Worm (Caenorhabditis elegans): ENCODE results near the gene pdcd-2.

pdcd-2 gene

ce11 chrIII:4407144-4407543 is 10.7 kb downstream of the pdcd-2 start, which contains the start of gene prdx-3:
TSS of gene prdx-3 (plus strand) at chrIII:4407444.
- no peak for TF ChIP-seq fkh-10 (GFP tag; optimal IDR thresholded peaks at IDR 0.05)
- no peak for TF ChIP-seq snu-23 (GFP tag; optimal IDR thresholded peaks at IDR 0.05)
- no peak for TF ChIP-seq unc-30 (tag; optimal IDR thresholded peaks at IDR 0.05)
- no peak for TF ChIP-seq lir-3 (tag; optimal IDR thresholded peaks at IDR 0.05; ENCODE audit: poor library complexity)
- TF ChIP-seq lsy-2 (tag; optimal IDR thresholded peaks at IDR 0.05) = no peak
- no peak for TF ChIP-seq nhr-28 (tag; optimal IDR thresholded peaks at IDR 0.05)
- no peak for TF ChIP-seq ets-5 (GFP tag; IDR thresholded peaks at IDR 0.05)
- no peak for TF ChIP-seq swsn-7 (tag; optimal IDR thresholded peaks at IDR 0.05)
- no peak for TF ChIP-seq nhr-20 (tag; optimal IDR thresholded peaks at IDR 0.05)
- no peak for TF ChIP-seq lin-39 (tag; optimal IDR thresholded peaks at IDR 0.05)
- TF ChIP-seq sup-37 (GFP tag; optimal IDR thresholded peaks at IDR 0.05) = no peak
- TF ChIP-seq skn-1 (tag; optimal IDR thresholded peaks at IDR 0.05) = no peak

ce11 chrIII:4405986-4406385 is 11.9 kb downstream of the pdcd-2 start, which contains the start of gene rnp-4:
TSS of gene rnp-4 (plus strand) at chrIII:4406286.
- no peak for TF ChIP-seq fos-1 (tag; optimal IDR thresholded peaks at IDR 0.05)
- no peak for TF ChIP-seq blmp-1 (tag; optimal IDR thresholded peaks at IDR 0.05)
- TF ChIP-seq pqm-1 (tag; optimal IDR thresholded peaks at IDR 0.05) = no peak
- no peak for TF ChIP-seq ztf-11 (tag; optimal IDR thresholded peaks at IDR 0.05)
- TF ChIP-seq ceh-8 (GFP tag; optimal IDR thresholded peaks at IDR 0.05) = no peak

- TF ChIP-seq snpc-4 (tag; optimal IDR thresholded peaks at IDR 0.05) = peak; percentile 18
- peak; percentile 14 for TF ChIP-seq fkh-8 (tag; optimal IDR thresholded peaks at IDR 0.05)
- peak; percentile 55 for TF ChIP-seq C16A3.4 (tag; optimal IDR thresholded peaks at IDR 0.05)
- TF ChIP-seq fos-1 (tag; optimal IDR thresholded peaks at IDR 0.05) = peak; percentile 2
- no peak for TF ChIP-seq ztf-11 (tag; optimal IDR thresholded peaks at IDR 0.05)
- peak; percentile 59 for TF ChIP-seq skn-1 (tag; optimal IDR thresholded peaks at IDR 0.05)
- TF ChIP-seq swsn-7 (tag; optimal IDR thresholded peaks at IDR 0.05) = no peak
- TF ChIP-seq nhr-77 (tag; optimal IDR thresholded peaks at IDR 0.05) = peak; percentile 4
- TF ChIP-seq aha-1 (tag; optimal IDR thresholded peaks at IDR 0.05) = no peak
- peak; percentile 34 to 71 (median 52) for TF ChIP-seq dpl-1 (GFP tag; optimal IDR thresholded peaks at IDR 0.05)
- TF ChIP-seq ceh-8 (GFP tag; optimal IDR thresholded peaks at IDR 0.05) = no peak
- TF ChIP-seq lin-35 (GFP tag; optimal IDR thresholded peaks at IDR 0.05) = peak; percentile 48 to 80
- TF ChIP-seq lsy-2 (tag; optimal IDR thresholded peaks at IDR 0.05) = peak; percentile 26 to 78
- TF ChIP-seq nhr-76 (tag; optimal IDR thresholded peaks at IDR 0.05) = no peak
- TF ChIP-seq ceh-82 (tag; optimal IDR thresholded peaks at IDR 0.05) = peak in 1 of 3 experiments; percentile 42
- no peak for TF ChIP-seq nhr-20 (tag; optimal IDR thresholded peaks at IDR 0.05)
- no peak for TF ChIP-seq jun-1 (tag; optimal IDR thresholded peaks at IDR 0.05)
- peak; percentile 46 for TF ChIP-seq F16B12.6 (tag; optimal IDR thresholded peaks at IDR 0.05)
- TF ChIP-seq mab-9 (GFP tag; IDR thresholded peaks at IDR 0.05) = no peak
- no peak for TF ChIP-seq rnt-1 (tag; optimal IDR thresholded peaks at IDR 0.05)
- no peak for TF ChIP-seq lin-13 (GFP tag; optimal IDR thresholded peaks at IDR 0.05)
- TF ChIP-seq nhr-19 (GFP tag; conservative IDR thresholded peaks at IDR 0.05) = no peak
- TF ChIP-seq lin-15B (tag; optimal IDR thresholded peaks at IDR 0.05) = peak; percentile 54
- TF ChIP-seq mep-1 (tag; optimal IDR thresholded peaks at IDR 0.05) = peak; percentile 59
- no peak for TF ChIP-seq nhr-90 (tag; optimal IDR thresholded peaks at IDR 0.05; ENCODE audit: poor library complexity)
- TF ChIP-seq blmp-1 (tag; optimal IDR thresholded peaks at IDR 0.05) = peak; percentile 52
- TF ChIP-seq mdl-1 (tag; optimal IDR thresholded peaks at IDR 0.05) = peak in 1 of 2 experiments; percentile 46
- TF ChIP-seq efl-1 (optimal IDR thresholded peaks at IDR 0.05) = peak; percentile 51 to 59
- TF ChIP-seq efl-1 (GFP tag; optimal IDR thresholded peaks at IDR 0.05 in 1 of 2) = peak; percentile 46 to 68
- no peak for TF ChIP-seq zag-1 (tag; optimal IDR thresholded peaks at IDR 0.05)
- no peak for TF ChIP-seq ceh-90 (tag; optimal IDR thresholded peaks at IDR 0.05)
- no peak for TF ChIP-seq elt-3 (tag; optimal IDR thresholded peaks at IDR 0.05)
- TF ChIP-seq lin-39 (tag; optimal IDR thresholded peaks at IDR 0.05) = no peak
- TF ChIP-seq pax-3 (tag; optimal IDR thresholded peaks at IDR 0.05) = no peak
- no peak for TF ChIP-seq lin-14 (GFP tag; optimal IDR thresholded peaks at IDR 0.05)
- TF ChIP-seq pqm-1 (tag; optimal IDR thresholded peaks at IDR 0.05) = no peak
- TF ChIP-seq xbp-1 (tag; optimal IDR thresholded peaks at IDR 0.05) = peak; percentile 15
- TF ChIP-seq elt-2 (tag; optimal IDR thresholded peaks at IDR 0.05) = no peak
- no peak for TF ChIP-seq alr-1 (tag; optimal IDR thresholded peaks at IDR 0.05; ENCODE audit: borderline replicate concordance)
- TF ChIP-seq snu-23 (GFP tag; optimal IDR thresholded peaks at IDR 0.05) = no peak
Observed at ce11 chrIII:4404339-4404836, 13.5 kb downstream of the pdcd-2 start, which contains the start of the genes R07E5.17 and snfc-5. TSS of gene R07E5.17 (minus strand) at chrIII:4404436. TSS of gene snfc-5 (plus strand) at chrIII:4404786.

All from whole organism, L1 larva.